Worm (Caenorhabditis elegans): ENCODE measurements around the gene F59E12.8.

F59E12.8 gene

DNA sequence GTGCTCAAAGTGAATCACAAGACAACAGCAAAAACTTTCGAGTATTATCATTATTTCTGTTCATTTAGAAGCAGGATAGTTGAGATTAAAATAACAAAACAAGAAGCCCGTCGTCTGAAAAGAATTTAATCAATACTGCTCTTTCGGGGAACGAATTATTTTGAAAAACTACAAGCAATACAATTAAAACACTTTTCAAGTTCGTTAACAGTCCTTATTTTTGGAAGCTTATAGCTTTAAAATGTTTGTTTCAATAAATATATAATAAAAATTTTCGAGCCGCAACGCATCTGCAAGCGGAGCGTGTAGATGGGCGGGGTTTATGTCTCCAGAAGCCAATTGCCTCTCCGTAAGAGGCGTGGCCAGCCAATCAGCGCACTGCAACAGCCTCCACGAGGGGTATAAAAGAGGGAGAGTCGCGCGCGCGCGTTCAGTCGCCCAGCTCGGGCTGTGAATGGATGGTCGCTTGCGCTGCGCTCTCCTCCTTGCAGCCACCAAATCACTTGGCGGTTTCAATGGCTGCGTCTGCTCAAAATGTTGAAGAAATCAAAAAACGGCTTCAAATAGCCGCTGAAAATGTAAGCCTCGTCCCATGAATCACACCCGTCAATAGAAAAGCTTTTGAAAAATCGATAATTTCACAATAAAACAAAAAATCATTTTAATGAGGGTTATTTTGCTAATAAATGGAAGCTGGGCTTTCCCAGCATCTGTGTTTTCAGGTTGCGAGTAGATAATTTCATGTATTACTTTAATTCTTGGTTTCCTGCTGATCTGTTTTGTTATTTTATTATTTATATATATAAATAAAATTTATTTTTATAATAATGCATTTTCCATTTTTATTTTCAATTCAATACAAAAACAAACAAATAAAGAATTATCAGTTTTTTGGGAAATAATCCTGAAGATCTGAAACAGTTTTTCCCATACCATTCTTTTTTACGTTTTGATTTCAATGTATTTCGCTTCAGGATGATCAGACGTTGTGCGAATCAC is 24.3 kb upstream of the F59E12.8 start, which contains the start of the genes ift-43 and mdt-26:
Gene ift-43, minus strand, starts transcription at position 51 of the 999 bp plus-strand sequence.
Gene mdt-26, plus strand, starts transcription at position 446 of the 999 bp plus-strand sequence.
- TF ChIP-seq mab-5 (tag; optimal IDR thresholded peaks at IDR 0.05) (peak; percentile 48), cnd-1 (tag; optimal IDR thresholded peaks at IDR 0.05) (peak; percentile 80), lin-13 (tag; optimal IDR thresholded peaks at IDR 0.05) (peak; percentile 73), unc-62 (GFP tag; optimal IDR thresholded peaks at IDR 0.05) (peak; percentile 42), mep-1 (tag; optimal IDR thresholded peaks at IDR 0.05) (peak; percentile 42), tbx-8 (GFP tag; optimal IDR thresholded peaks at IDR 0.05) (no peak), nhr-2 (tag; optimal IDR thresholded peaks at IDR 0.05) (no peak), hlh-1 (tag; optimal IDR thresholded peaks at IDR 0.05) (peak; percentile 55), drap-1 (GFP tag; optimal IDR thresholded peaks at IDR 0.05) (peak; percentile 70), lsy-2 (tag; optimal IDR thresholded peaks at IDR 0.05) (peak; percentile 86), pha-4 (tag; optimal IDR thresholded peaks at IDR 0.05) (peak; percentile 53), ztf-11 (tag; optimal IDR thresholded peaks at IDR 0.05) (peak; percentile 20), M03D4.4 (tag; optimal IDR thresholded peaks at IDR 0.05) (peak; percentile 67), bed-3 (GFP tag; optimal IDR thresholded peaks at IDR 0.05) (no peak), ham-2 (GFP tag; optimal IDR thresholded peaks at IDR 0.05) (peak; percentile 78), mls-2 (tag; optimal IDR thresholded peaks at IDR 0.05) (peak; percentile 40), sptf-1 (tag; optimal IDR thresholded peaks at IDR 0.05) (peak; percentile 85), blmp-1 (tag; optimal IDR thresholded peaks at IDR 0.05) (no peak), flh-1 (GFP tag; optimal IDR thresholded peaks at IDR 0.05) (peak; percentile 32), snpc-4 (tag; optimal IDR thresholded peaks at IDR 0.05) (no peak), nhr-12 (tag; optimal IDR thresholded peaks at IDR 0.05) (no peak), ces-1 (GFP tag; optimal IDR thresholded peaks at IDR 0.05) (peak; percentile 36), unc-120 (tag; optimal IDR thresholded peaks at IDR 0.05; ENCODE audit: poor library complexity, severe bottlenecking) (peak; percentile 74), sem-2 (GFP tag; optimal IDR thresholded peaks at IDR 0.05) (no peak)

DNA sequence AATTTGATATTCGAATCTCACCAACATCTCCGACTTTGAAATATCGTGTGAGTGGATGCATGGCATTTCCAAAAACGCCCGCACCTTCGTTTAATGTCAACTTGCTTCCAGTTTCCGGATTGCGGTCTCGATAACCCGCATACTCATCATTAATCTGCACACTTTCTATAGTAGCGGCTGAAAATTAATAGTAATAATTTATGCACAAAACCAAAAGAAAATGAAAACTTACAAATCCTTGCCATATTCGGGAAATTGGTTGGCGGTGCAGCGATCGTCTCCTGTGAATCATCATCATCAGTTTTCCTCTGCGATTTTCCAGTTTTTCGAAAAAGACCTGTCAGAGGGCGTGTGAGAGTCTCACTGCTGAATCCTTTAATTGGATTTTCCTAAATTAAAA is 23.4 kb upstream of the F59E12.8 start:
- no peak for TF ChIP-seq tbx-8 (GFP tag; optimal IDR thresholded peaks at IDR 0.05)
- TF ChIP-seq nhr-76 (tag; optimal IDR thresholded peaks at IDR 0.05): no peak
- no peak for TF ChIP-seq ham-2 (GFP tag; optimal IDR thresholded peaks at IDR 0.05)
- TF ChIP-seq mep-1 (tag; optimal IDR thresholded peaks at IDR 0.05): no peak
- TF ChIP-seq nhr-2 (tag; optimal IDR thresholded peaks at IDR 0.05): no peak
- TF ChIP-seq nhr-28 (tag; optimal IDR thresholded peaks at IDR 0.05): no peak
- no peak for TF ChIP-seq mls-2 (tag; optimal IDR thresholded peaks at IDR 0.05)
- TF ChIP-seq pha-4 (tag; optimal IDR thresholded peaks at IDR 0.05): no peak
- no peak for TF ChIP-seq ceh-39 (tag; optimal IDR thresholded peaks at IDR 0.05)
- TF ChIP-seq nhr-12 (tag; optimal IDR thresholded peaks at IDR 0.05): no peak

DNA sequence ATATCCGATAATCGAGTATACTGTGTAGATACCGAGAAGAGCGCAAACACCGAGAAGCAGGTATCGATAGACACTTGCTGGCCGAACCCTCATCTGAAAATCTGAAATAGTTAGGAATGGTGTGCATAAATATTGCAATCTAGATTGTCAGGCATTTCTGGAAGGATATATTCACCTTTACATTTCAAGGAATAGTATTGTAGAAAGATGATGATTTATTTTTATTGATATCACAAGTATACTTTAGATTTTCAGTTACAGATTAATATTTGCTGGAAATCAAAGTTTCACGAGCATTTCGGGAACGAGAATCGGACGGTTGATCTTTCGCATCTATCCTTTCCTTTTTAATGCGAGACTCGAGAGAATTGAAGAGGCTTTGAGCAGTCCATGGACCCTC is 22.9 kb upstream of the F59E12.8 start, which contains the start of gene fut-3:
Gene fut-3, minus strand, starts transcription at position 101 of the 400 bp plus-strand sequence.
- TF ChIP-seq M03D4.4 (tag; optimal IDR thresholded peaks at IDR 0.05): no peak

DNA sequence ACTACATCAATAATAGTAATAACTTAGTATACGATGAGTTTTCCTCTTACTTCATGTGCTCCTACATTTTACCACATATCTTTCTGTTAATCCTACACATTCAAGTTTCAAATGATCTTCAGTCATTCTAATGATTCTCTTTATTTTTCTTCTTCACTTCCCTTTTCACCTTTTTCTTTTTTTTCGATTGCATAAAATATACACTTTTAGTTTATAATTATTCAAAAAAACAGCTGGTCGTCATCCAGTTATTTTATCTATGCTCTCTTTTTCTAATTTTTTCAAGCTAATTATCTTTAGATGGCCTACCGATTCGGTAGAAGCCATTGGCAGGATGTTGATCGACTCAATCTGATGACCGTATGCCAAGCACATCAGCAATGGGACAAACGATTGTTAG is 17.5 kb upstream of the F59E12.8 start, which contains the start of gene F59E12.1:
Gene F59E12.1, plus strand, starts transcription at position 301 of the 400 bp plus-strand sequence.
- TF ChIP-seq bed-3 (GFP tag; optimal IDR thresholded peaks at IDR 0.05) (no peak), tbx-8 (GFP tag; optimal IDR thresholded peaks at IDR 0.05) (no peak), ceh-39 (tag; optimal IDR thresholded peaks at IDR 0.05) (no peak), nhr-237 (tag; optimal IDR thresholded peaks at IDR 0.05) (no peak), sem-2 (GFP tag; optimal IDR thresholded peaks at IDR 0.05) (no peak), mep-1 (tag; optimal IDR thresholded peaks at IDR 0.05) (no peak), nhr-2 (tag; optimal IDR thresholded peaks at IDR 0.05) (no peak), ztf-11 (tag; optimal IDR thresholded peaks at IDR 0.05) (no peak), cnd-1 (tag; optimal IDR thresholded peaks at IDR 0.05) (no peak), lin-13 (tag; optimal IDR thresholded peaks at IDR 0.05) (no peak), ceh-43 (GFP tag; optimal IDR thresholded peaks at IDR 0.05) (no peak), mab-5 (tag; optimal IDR thresholded peaks at IDR 0.05) (no peak), ces-1 (GFP tag; optimal IDR thresholded peaks at IDR 0.05) (no peak), lin-32 (GFP tag; optimal IDR thresholded peaks at IDR 0.05) (no peak), snpc-4 (tag; optimal IDR thresholded peaks at IDR 0.05) (no peak), mls-2 (tag; optimal IDR thresholded peaks at IDR 0.05) (no peak), drap-1 (GFP tag; optimal IDR thresholded peaks at IDR 0.05) (no peak), hlh-1 (tag; optimal IDR thresholded peaks at IDR 0.05) (no peak), blmp-1 (tag; optimal IDR thresholded peaks at IDR 0.05) (no peak), ham-2 (GFP tag; optimal IDR thresholded peaks at IDR 0.05) (no peak)

All from whole organism, mixed stage, embryonic.